Worm (Caenorhabditis elegans): Measurements from ENCODE around the gene F02D10.3.

DNA sequence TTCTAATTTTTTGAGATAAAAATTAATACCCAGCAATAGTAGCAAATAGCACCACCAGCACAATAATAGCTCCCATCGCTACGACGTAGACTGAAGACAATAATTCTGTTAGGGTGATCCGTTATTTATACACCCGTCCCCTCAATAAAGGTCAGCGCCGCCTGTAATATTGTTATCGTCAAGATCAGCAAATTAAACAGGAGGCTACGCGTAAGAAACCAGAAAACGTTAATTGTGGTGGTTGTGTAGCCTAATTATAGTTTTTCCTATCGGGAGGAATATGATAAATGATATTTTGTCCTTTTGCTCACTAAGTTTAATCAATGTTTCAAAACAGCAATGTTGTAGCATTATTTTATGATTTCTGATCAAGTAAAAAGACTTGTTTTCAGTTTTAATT is 52.9 kb downstream of the F02D10.3 start, which contains the start of the genes cyp-13B1 and C29F7.1:
- TF ChIP-seq pha-4 (tag; optimal IDR thresholded peaks at IDR 0.05) (no peak), nhr-237 (tag; optimal IDR thresholded peaks at IDR 0.05) (no peak), ceh-28 (tag; optimal IDR thresholded peaks at IDR 0.05) (no peak), ceh-9 (tag; optimal IDR thresholded peaks at IDR 0.05) (no peak), nhr-11 (tag; optimal IDR thresholded peaks at IDR 0.05) (no peak), mdl-1 (tag; optimal IDR thresholded peaks at IDR 0.05) (no peak), snpc-4 (tag; optimal IDR thresholded peaks at IDR 0.05) (no peak), aly-2 (tag; optimal IDR thresholded peaks at IDR 0.05) (no peak)
